Fruit fly (Drosophila melanogaster) whole organism, embryonic: ENCODE measurements around the gene Lcp65Ab1.
A peak's percentile ranks its signal among the peaks of the same experiment; 100 is the strongest.

ENCODE experiments used
- Aef1 ChIP-seq: fragments of 200-800 bp; sonication (Bioruptor generic); IDR thresholded peaks from 3 replicates; pipeline ENCODE4 v1.3.6; 2022; ENCODE audit warnings: missing biosample characterization, missing genetic modification characterization
- Bdp1 ChIP-seq: fragments of 200-800 bp; sonication (Bioruptor generic); optimal IDR thresholded peaks from 3 replicates; lab custom pipeline; 2016; ENCODE audit warnings: missing biosample characterization, missing genetic modification characterization
- CG10431 ChIP-seq: fragments of 200-800 bp; sonication (Bioruptor generic); optimal IDR thresholded peaks from 3 replicates; lab custom pipeline; 2018; ENCODE audit warnings: missing biosample characterization, mild to moderate bottlenecking, missing genetic modification characterization
- CG10543 ChIP-seq: fragments of 200-800 bp; sonication (Bioruptor generic); optimal IDR thresholded peaks from 3 replicates; lab custom pipeline; 2017; ENCODE audit warnings: missing biosample characterization, mild to moderate bottlenecking, missing genetic modification characterization, moderate library complexity
- CG11247 ChIP-seq: fragments of 200-800 bp; sonication (Bioruptor generic); IDR thresholded peaks from 2 replicates; pipeline ENCODE4 v1.3.6; 2022; ENCODE audit warnings: missing biosample characterization, missing genetic modification characterization
- CG1233 ChIP-seq: fragments of 200-800 bp; sonication (Bioruptor generic); optimal IDR thresholded peaks from 4 replicates; lab custom pipeline; 2018; ENCODE audit warnings: missing biosample characterization, mild to moderate bottlenecking, missing genetic modification characterization
- CG13624 ChIP-seq: fragments of 200-800 bp; sonication (Bioruptor generic); optimal IDR thresholded peaks from 2 replicates; lab custom pipeline; 2016; ENCODE audit warnings: missing biosample characterization, missing genetic modification characterization
- CG14014 ChIP-seq: fragments of 200-800 bp; sonication (Bioruptor generic); IDR thresholded peaks from 2 replicates; pipeline ENCODE4 v1.3.6; 2022; ENCODE audit warnings: missing biosample characterization, missing genetic modification characterization
- CG17612 ChIP-seq: fragments of 200-800 bp; sonication (Bioruptor generic); IDR thresholded peaks from 2 replicates; pipeline ENCODE4 v1.3.6; 2022; ENCODE audit warnings: missing biosample characterization, missing genetic modification characterization
- CG2129 ChIP-seq: fragments of 200-800 bp; sonication (Bioruptor generic); IDR thresholded peaks from 2 replicates; pipeline ENCODE4 v1.3.6; 2022; ENCODE audit warnings: missing biosample characterization, missing genetic modification characterization; ENCODE audit not compliant: partially characterized antibody
- CG2678 ChIP-seq: fragments of 200-800 bp; sonication (Bioruptor generic); optimal IDR thresholded peaks from 3 replicates; lab custom pipeline; 2019; ENCODE audit warnings: missing biosample characterization, mild to moderate bottlenecking, missing genetic modification characterization, moderate library complexity
- CG30403 ChIP-seq: fragments of 200-800 bp; sonication (Bioruptor generic); optimal IDR thresholded peaks from 3 replicates; lab custom pipeline; 2016; ENCODE audit warnings: missing biosample characterization, missing genetic modification characterization
- CG32772 ChIP-seq: fragments of 200-800 bp; sonication (Bioruptor generic); IDR thresholded peaks from 2 replicates; pipeline ENCODE4 v1.3.6; 2022; ENCODE audit warnings: missing biosample characterization, missing genetic modification characterization
- CG33213 ChIP-seq: fragments of 200-800 bp; sonication (Bioruptor generic); optimal IDR thresholded peaks from 3 replicates; lab custom pipeline; 2016; ENCODE audit warnings: missing biosample characterization, missing genetic modification characterization
- CG34422 ChIP-seq: fragments of 200-800 bp; sonication (Bioruptor generic); IDR thresholded peaks from 3 replicates; pipeline ENCODE4 v1.3.6; 2022; ENCODE audit warnings: missing biosample characterization, missing genetic modification characterization
- CG5180 ChIP-seq: fragments of 200-800 bp; sonication (Bioruptor generic); optimal IDR thresholded peaks from 3 replicates; lab custom pipeline; 2017; ENCODE audit warnings: missing biosample characterization, missing genetic modification characterization, mild to moderate bottlenecking, moderate library complexity, missing genetic modification reagents
- CG5245 ChIP-seq: fragments of 200-800 bp; sonication (Bioruptor generic); optimal IDR thresholded peaks from 3 replicates; lab custom pipeline; 2016; ENCODE audit warnings: missing biosample characterization, missing genetic modification characterization
- Dad ChIP-seq: fragments of 200-800 bp; sonication (Bioruptor generic); optimal IDR thresholded peaks from 3 replicates; lab custom pipeline; 2016; ENCODE audit warnings: missing biosample characterization, missing genetic modification characterization
- Dbx ChIP-seq: fragments of 200-800 bp; sonication (Bioruptor generic); IDR thresholded peaks from 3 replicates; pipeline ENCODE4 v1.3.6; 2022; ENCODE audit warnings: missing biosample characterization, missing genetic modification characterization
- Doc3 ChIP-seq: fragments of 200-800 bp; sonication (Bioruptor generic); IDR thresholded peaks from 3 replicates; pipeline ENCODE4 v1.3.6; 2022; ENCODE audit warnings: missing biosample characterization, missing genetic modification characterization; ENCODE audit not compliant: partially characterized antibody
- Dp ChIP-seq: fragments of 200-800 bp; sonication (Bioruptor generic); optimal IDR thresholded peaks from 2 replicates; lab custom pipeline; 2018; ENCODE audit warnings: missing biosample characterization, mild to moderate bottlenecking, missing genetic modification characterization, moderate library complexity
- HHEX ChIP-seq: fragments of 200-800 bp; sonication (Bioruptor generic); optimal IDR thresholded peaks from 3 replicates; lab custom pipeline; 2017; ENCODE audit warnings: missing biosample characterization, mild to moderate bottlenecking, missing genetic modification characterization, missing genetic modification reagents
- Hand ChIP-seq: fragments of 200-800 bp; sonication (Bioruptor generic); optimal IDR thresholded peaks from 2 replicates; lab custom pipeline; 2017; ENCODE audit warnings: mild to moderate bottlenecking, missing biosample characterization, missing genetic modification reagents, missing genetic modification characterization
- Nf-YB ChIP-seq: fragments of 200-800 bp; sonication (Bioruptor generic); optimal IDR thresholded peaks from 3 replicates; lab custom pipeline; 2019; ENCODE audit warnings: missing biosample characterization, mild to moderate bottlenecking, missing genetic modification characterization, moderate library complexity
- Oli ChIP-seq: fragments of 200-800 bp; sonication (Bioruptor generic); optimal IDR thresholded peaks from 2 replicates; lab custom pipeline; 2018; ENCODE audit warnings: missing biosample characterization, mild to moderate bottlenecking, missing genetic modification characterization, moderate library complexity
- Poxn ChIP-seq: fragments of 200-800 bp; sonication (Bioruptor generic); IDR thresholded peaks from 2 replicates; pipeline ENCODE4 v1.3.6; 2022; ENCODE audit warnings: missing biosample characterization, missing genetic modification characterization
- Spps ChIP-seq: fragments of 200-800 bp; sonication (Bioruptor generic); optimal IDR thresholded peaks from 2 replicates; lab custom pipeline; 2018; ENCODE audit warnings: missing biosample characterization, mild to moderate bottlenecking, missing genetic modification characterization
- aop ChIP-seq: fragments of 200-800 bp; sonication (Bioruptor generic); IDR thresholded peaks from 2 replicates; pipeline ENCODE4 v1.3.6; 2022; ENCODE audit warnings: missing biosample characterization, missing genetic modification characterization
- ash1 ChIP-seq: fragments of 200-800 bp; sonication (Bioruptor generic); optimal IDR thresholded peaks from 2 replicates; lab custom pipeline; 2018; ENCODE audit warnings: missing biosample characterization, mild to moderate bottlenecking, missing genetic modification characterization
- br ChIP-seq: fragments of >200 bp; optimal IDR thresholded peaks from 2 replicates; lab custom pipeline; 2017
- btn ChIP-seq: fragments of 200-800 bp; sonication (Bioruptor generic); optimal IDR thresholded peaks from 2 replicates; lab custom pipeline; 2016; ENCODE audit warnings: missing biosample characterization, missing genetic modification characterization
- cas ChIP-seq: fragments of 200-800 bp; sonication (Bioruptor generic); IDR thresholded peaks from 2 replicates; pipeline ENCODE4 v1.3.6; 2022; ENCODE audit warnings: missing biosample characterization, missing genetic modification characterization
- corto ChIP-seq: fragments of 200-800 bp; sonication (Bioruptor generic); optimal IDR thresholded peaks from 2 replicates; lab custom pipeline; 2016; ENCODE audit warnings: missing biosample characterization, mild to moderate bottlenecking, missing genetic modification characterization, moderate library complexity
- cwo ChIP-seq: fragments of 200-800 bp; sonication (Bioruptor generic); optimal IDR thresholded peaks from 3 replicates; lab custom pipeline; 2017; ENCODE audit warnings: missing biosample characterization, missing genetic modification characterization, mild to moderate bottlenecking, moderate library complexity, missing genetic modification reagents
- danr ChIP-seq: fragments of 200-800 bp; sonication (Bioruptor generic); IDR thresholded peaks from 2 replicates; pipeline ENCODE4 v1.3.6; 2022; ENCODE audit warnings: missing biosample characterization, missing genetic modification characterization
- dimm ChIP-seq: fragments of 200-800 bp; sonication (Bioruptor generic); IDR thresholded peaks from 2 replicates; pipeline ENCODE4 v1.3.6; 2022; ENCODE audit warnings: missing biosample characterization, missing genetic modification characterization
- en ChIP-seq: fragments of 200-800 bp; sonication (Bioruptor generic); optimal IDR thresholded peaks from 2 replicates; lab custom pipeline; 2016; ENCODE audit warnings: missing biosample characterization, missing genetic modification characterization
- eyg ChIP-seq: fragments of 200-800 bp; sonication (Bioruptor generic); optimal IDR thresholded peaks from 3 replicates; lab custom pipeline; 2016; ENCODE audit warnings: missing biosample characterization, missing genetic modification characterization
- insv ChIP-seq, 2 experiments: fragments of 200-800 bp; sonication (Bioruptor generic); optimal IDR thresholded peaks; 3 replicates each; lab custom pipeline; 2016 to 2018; ENCODE audit warnings: missing biosample characterization in 2 of 2, missing genetic modification characterization in 2 of 2
- jigr1 ChIP-seq: fragments of 200-800 bp; sonication (Bioruptor generic); IDR thresholded peaks from 3 replicates; pipeline ENCODE4 v1.3.6; 2022; ENCODE audit warnings: missing biosample characterization, missing genetic modification characterization
- kah ChIP-seq: fragments of 200-800 bp; sonication (Bioruptor generic); optimal IDR thresholded peaks from 2 replicates; lab custom pipeline; 2018; ENCODE audit warnings: missing biosample characterization, mild to moderate bottlenecking, missing genetic modification characterization
- lmd ChIP-seq: fragments of 200-800 bp; sonication (Bioruptor generic); IDR thresholded peaks from 2 replicates; pipeline ENCODE4 v1.3.6; 2022; ENCODE audit warnings: missing biosample characterization, missing genetic modification characterization
- lola ChIP-seq, 3 experiments: fragments of >200 bp in 2 of 3; fragments of 200-800 bp in 1 of 3; sonication (Bioruptor generic) in 1 of 3; optimal IDR thresholded peaks; 2 replicates each; lab custom pipeline; 2017 to 2019; ENCODE audit warnings: missing biosample characterization in 3 of 3, missing genetic modification characterization in 3 of 3, mild to moderate bottlenecking in 1 of 3, moderate library complexity in 1 of 3
- maf-S ChIP-seq: fragments of 200-800 bp; sonication (Bioruptor generic); optimal IDR thresholded peaks from 2 replicates; lab custom pipeline; 2016; ENCODE audit warnings: missing biosample characterization, missing genetic modification characterization
- mirr ChIP-seq: fragments of 200-800 bp; sonication (Bioruptor generic); optimal IDR thresholded peaks from 3 replicates; lab custom pipeline; 2018; ENCODE audit warnings: missing biosample characterization, mild to moderate bottlenecking, missing genetic modification characterization
- pum ChIP-seq: fragments of 200-800 bp; sonication (Bioruptor generic); optimal IDR thresholded peaks from 2 replicates; lab custom pipeline; 2016; ENCODE audit warnings: missing biosample characterization, missing genetic modification characterization
- repo ChIP-seq: fragments of 200-800 bp; sonication (Bioruptor generic); optimal IDR thresholded peaks from 2 replicates; lab custom pipeline; 2016; ENCODE audit warnings: missing biosample characterization, missing genetic modification characterization
- run ChIP-seq: fragments of 200-800 bp; sonication (Bioruptor generic); optimal IDR thresholded peaks from 3 replicates; lab custom pipeline; 2018; ENCODE audit warnings: missing biosample characterization, mild to moderate bottlenecking, missing genetic modification characterization
- slou ChIP-seq: fragments of 200-800 bp; sonication (Bioruptor generic); optimal IDR thresholded peaks from 3 replicates; lab custom pipeline; 2016; ENCODE audit warnings: missing biosample characterization, missing genetic modification characterization
- tgo ChIP-seq: fragments of 200-800 bp; sonication (Bioruptor generic); IDR thresholded peaks from 3 replicates; pipeline ENCODE4 v1.3.6; 2022; ENCODE audit warnings: missing biosample characterization, missing genetic modification characterization
- zfh1 ChIP-seq: fragments of 200-800 bp; sonication (Bioruptor generic); IDR thresholded peaks from 3 replicates; pipeline ENCODE4 v1.3.6; 2022; ENCODE audit warnings: missing biosample characterization, missing genetic modification characterization

The Lcp65Ab1 gene

dm6 chr3L:6184884-6185438 lies 35.6 kb downstream of the Lcp65Ab1 start, which contains the start of the genes D19B and CG43293 (continued):
- TF ChIP-seq CG2678 (peak; percentile 90), Aef1 (GFP tag; lab: Robert Waterston, UW) (peak; percentile 88), CG33213 (GFP tag; lab: Kevin White, UChicago) (peak; percentile 81), CG30403 (GFP tag; lab: Kevin White, UChicago) (peak; percentile 92), slou (GFP tag; lab: Kevin White, UChicago) (peak; percentile 59), CG13624 (GFP tag; lab: Kevin White, UChicago) (peak; percentile 90), btn (GFP tag; lab: Kevin White, UChicago) (peak; percentile 67), CG32772 (peak; percentile 85), repo (GFP tag; lab: Kevin White, UChicago) (peak; percentile 79), CG10543 (GFP tag; lab: Kevin White, UChicago) (peak; percentile 78), lola (GFP tag; optimal IDR thresholded peaks at IDR 0.05; lab: Kevin White, UChicago) (peak in 1 of 3 experiments; percentile 66), corto (GFP tag; lab: Kevin White, UChicago) (no peak), en (GFP tag; lab: Kevin White, UChicago) (peak; percentile 33), pum (peak; percentile 80), Dad (GFP tag; lab: Kevin White, UChicago) (peak; percentile 80), Hand (GFP tag; lab: Kevin White, UChicago) (peak; percentile 62), maf-S (peak; percentile 78), Oli (tag; lab: Kevin White, UChicago) (peak; percentile 83), jigr1 (GFP tag; lab: Robert Waterston, UW) (0 out of 3 replicates have a peak, but pooled peaks have one; percentile 24), Nf-YB (GFP tag; lab: Kevin White, UChicago) (peak; percentile 69), Doc3 (GFP tag; lab: Robert Waterston, UW) (no peak), CG11247 (GFP tag; lab: Robert Waterston, UW) (peak; percentile 95), eyg (peak; percentile 78), CG10431 (GFP tag; lab: Kevin White, UChicago) (peak; percentile 56), CG1233 (GFP tag; lab: Kevin White, UChicago) (peak; percentile 90), CG5245 (peak; percentile 84), cwo (GFP tag; lab: Kevin White, UChicago) (peak; percentile 81), Dp (GFP tag; lab: Kevin White, UChicago) (peak; percentile 25), CG14014 (GFP tag; lab: Robert Waterston, UW) (peak; percentile 92), kah (GFP tag; lab: Kevin White, UChicago) (peak; percentile 63), cas (GFP tag; lab: Robert Waterston, UW) (peak; percentile 81), insv (GFP tag; optimal IDR thresholded peaks at IDR 0.05; lab: Kevin White, UChicago) (peak in 1 of 2 experiments; percentile 69), CG2129 (GFP tag; lab: Robert Waterston, UW) (0 out of 2 replicates have a peak, but pooled peaks have one; percentile 15), HHEX (GFP tag; lab: Kevin White, UChicago) (peak; percentile 84), aop (peak; percentile 77), zfh1 (GFP tag; lab: Robert Waterston, UW) (peak; percentile 93), Spps (peak; percentile 74), Bdp1 (GFP tag; lab: Kevin White, UChicago) (peak; percentile 52), lmd (GFP tag; lab: Robert Waterston, UW) (peak; percentile 93), tgo (GFP tag; lab: Robert Waterston, UW) (peak; percentile 92), Dbx (GFP tag; lab: Robert Waterston, UW) (peak; percentile 90), danr (peak; percentile 78), CG17612 (GFP tag; lab: Robert Waterston, UW) (peak; percentile 66), Poxn (peak; percentile 73), CG34422 (peak; percentile 94), mirr (peak; percentile 79), ash1 (GFP tag; lab: Kevin White, UChicago) (peak; percentile 78), br (lab: Kevin White, UChicago) (no peak), CG5180 (GFP tag; lab: Kevin White, UChicago) (no peak), dimm (peak; percentile 73), run (tag; lab: Kevin White, UChicago) (no peak)
